Fruit fly (Drosophila melanogaster): ENCODE results near the gene Spp.
A peak's percentile ranks its signal among the peaks of the same experiment; 100 is the strongest.

Gene Spp

dm6 chr2L:516032-516993, 28.1 kb downstream of the Spp start (continued):
- TF ChIP-seq Sox102F (GFP tag; optimal IDR thresholded peaks at IDR 0.05) (peak; percentile 89), ssp (GFP tag; IDR thresholded peaks at IDR 0.05) (peak; percentile 57), CG8765 (GFP tag; IDR thresholded peaks at IDR 0.05) (no peak), Trl (optimal IDR thresholded peaks at IDR 0.05) (peak; percentile 79 to 88), Trl (GFP tag; optimal IDR thresholded peaks at IDR 0.05) (peak; percentile 47), NK7.1 (GFP tag; optimal IDR thresholded peaks at IDR 0.05) (no peak), CG4424 (GFP tag; optimal IDR thresholded peaks at IDR 0.05) (peak; percentile 87), Myb (GFP tag; optimal IDR thresholded peaks at IDR 0.05) (peak; percentile 23), Usf (GFP tag; optimal IDR thresholded peaks at IDR 0.05) (peak; percentile 23), CG17912 (GFP tag; optimal IDR thresholded peaks at IDR 0.05) (no peak), sima (GFP tag; optimal IDR thresholded peaks at IDR 0.05) (no peak), CG6254 (GFP tag; optimal IDR thresholded peaks at IDR 0.05) (peak; percentile 78), MBD-R2 (GFP tag; IDR thresholded peaks at IDR 0.05) (peak; percentile 34; the same call in 1 of the 2 replicates), CG17385 (GFP tag; optimal IDR thresholded peaks at IDR 0.05) (peak; percentile 74), NfI (GFP tag; optimal IDR thresholded peaks at IDR 0.05) (peak; percentile 55), gsb (GFP tag; IDR thresholded peaks at IDR 0.05) (peak; percentile 54; the same call in 1 of the 2 replicates), CG15601 (tag; optimal IDR thresholded peaks at IDR 0.05) (peak; percentile 70), CG17802 (tag; optimal IDR thresholded peaks at IDR 0.05) (peak; percentile 49), bowl (GFP tag; IDR thresholded peaks at IDR 0.05) (no peak), CG6654 (GFP tag; optimal IDR thresholded peaks at IDR 0.05) (peak; percentile 55), B-H1 (GFP tag; IDR thresholded peaks at IDR 0.05) (peak; percentile 64), fd3F (GFP tag; optimal IDR thresholded peaks at IDR 0.05) (peak; percentile 26), stwl (tag; optimal IDR thresholded peaks at IDR 0.05) (no peak), tgo (GFP tag; IDR thresholded peaks at IDR 0.05) (peak; percentile 62), Fer3 (tag; optimal IDR thresholded peaks at IDR 0.05) (peak; percentile 64), Hmr (GFP tag; optimal IDR thresholded peaks at IDR 0.05) (peak; percentile 74), dysf (GFP tag; IDR thresholded peaks at IDR 0.05) (peak; percentile 77), CG4730 (GFP tag; IDR thresholded peaks at IDR 0.05) (peak; percentile 78), CG31441 (GFP tag; IDR thresholded peaks at IDR 0.05) (peak; percentile 89), HLH3B (GFP tag; IDR thresholded peaks at IDR 0.05) (peak; percentile 63), CG9215 (GFP tag; IDR thresholded peaks at IDR 0.05) (peak; percentile 37; the same call in 1 of the 2 replicates), so (GFP tag; IDR thresholded peaks at IDR 0.05) (peak; percentile 61; the same call in 1 of the 3 replicates), wor (GFP tag; IDR thresholded peaks at IDR 0.05) (peak; percentile 69), oc (tag; optimal IDR thresholded peaks at IDR 0.05) (peak; percentile 81), crol (GFP tag; IDR thresholded peaks at IDR 0.05) (peak; percentile 72; the same call in 1 of the 2 replicates), BEAF-32 (GFP tag; optimal IDR thresholded peaks at IDR 0.05) (no peak), peb (GFP tag; IDR thresholded peaks at IDR 0.05) (peak; percentile 64; the same call in 1 of the 2 replicates), Elba2 (GFP tag; optimal IDR thresholded peaks at IDR 0.05) (no peak), Opbp (GFP tag; IDR thresholded peaks at IDR 0.05; ENCODE audit: partially characterized antibody) (no peak), Ravus (GFP tag; IDR thresholded peaks at IDR 0.05) (peak; percentile 32), CG4617 (GFP tag; optimal IDR thresholded peaks at IDR 0.05; ENCODE audit: borderline replicate concordance) (peak; percentile 19), CG18619 (GFP tag; optimal IDR thresholded peaks at IDR 0.05) (peak; percentile 58), CG8924 (tag; optimal IDR thresholded peaks at IDR 0.05) (peak; percentile 80), unpg (GFP tag; optimal IDR thresholded peaks at IDR 0.05) (peak; percentile 79), CG14860 (GFP tag; IDR thresholded peaks at IDR 0.05; ENCODE audit: partially characterized antibody) (no peak), CG2678 (tag; optimal IDR thresholded peaks at IDR 0.05) (peak; percentile 87), HmgD (GFP tag; optimal IDR thresholded peaks at IDR 0.05) (peak; percentile 12), CG17568 (GFP tag; optimal IDR thresholded peaks at IDR 0.05) (peak; percentile 39)

Data from whole organism, embryonic.